Fruit fly (Drosophila melanogaster): ENCODE data around the gene fred.

fred gene

DNA sequence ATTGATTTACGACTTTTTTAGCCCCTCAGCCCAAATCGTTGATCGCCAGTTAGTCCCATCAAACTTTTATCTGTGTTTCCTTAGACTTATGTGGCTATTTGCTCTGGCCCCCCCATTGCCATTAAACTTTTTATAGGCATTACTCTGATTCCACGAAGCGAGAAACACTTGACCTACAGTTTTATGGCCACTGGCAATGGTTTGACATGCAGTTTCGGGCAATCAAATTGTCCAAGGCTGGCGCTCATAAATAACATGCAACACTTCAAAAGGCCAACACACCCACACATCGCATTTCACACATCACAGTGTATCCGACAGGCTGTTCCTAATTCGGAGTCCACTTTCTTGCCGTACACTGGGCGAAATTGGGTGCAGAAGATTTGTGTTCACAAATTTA lies 23.2 kb downstream of the fred start:
- no peak for TF ChIP-seq Hr96 (GFP tag; optimal IDR thresholded peaks at IDR 0.05)

DNA sequence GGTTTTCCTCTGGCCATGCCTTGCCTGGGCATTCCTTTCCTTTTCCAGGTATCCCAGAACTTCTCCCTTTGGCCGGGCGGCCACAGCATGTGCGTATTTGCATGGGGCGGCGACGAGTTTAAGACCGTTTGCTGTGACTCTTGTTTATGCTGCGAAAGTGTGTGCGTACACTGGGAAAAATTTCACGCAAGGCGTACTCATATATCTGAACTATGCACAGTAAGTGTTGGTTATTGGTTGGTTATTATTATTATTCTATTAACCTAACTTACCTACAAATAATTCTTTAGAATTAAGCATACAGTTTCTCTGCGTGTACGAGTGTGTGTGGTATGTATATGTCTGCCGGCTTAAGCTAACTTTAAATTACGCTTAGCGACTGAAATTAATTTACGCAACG lies 49.4 kb downstream of the fred start:
- TF ChIP-seq toe (GFP tag; optimal IDR thresholded peaks at IDR 0.05), result no peak
- no peak for TF ChIP-seq Mnt (GFP tag; optimal IDR thresholded peaks at IDR 0.05)
- TF ChIP-seq Hr96 (GFP tag; optimal IDR thresholded peaks at IDR 0.05), result no peak
- TF ChIP-seq kay (GFP tag; ENCODE audit: borderline replicate concordance), result no peak
- no peak for TF ChIP-seq CG5204 (GFP tag; optimal IDR thresholded peaks at IDR 0.05)
- no peak for TF ChIP-seq cnc (optimal IDR thresholded peaks at IDR 0.05)
- TF ChIP-seq CG12768 (GFP tag; optimal IDR thresholded peaks at IDR 0.05), result no peak
- TF ChIP-seq bab1 (GFP tag; optimal IDR thresholded peaks at IDR 0.05), result no peak
- TF ChIP-seq CG11617 (GFP tag; optimal IDR thresholded peaks at IDR 0.05), result no peak
- TF ChIP-seq CG7101 (tag; optimal IDR thresholded peaks at IDR 0.05), result no peak
- TF ChIP-seq CG14711 (tag; optimal IDR thresholded peaks at IDR 0.05), result no peak
- no peak for TF ChIP-seq cic (GFP tag; optimal IDR thresholded peaks at IDR 0.05)
- TF ChIP-seq ovo (GFP tag; optimal IDR thresholded peaks at IDR 0.05), result no peak
- TF ChIP-seq CG1620 (GFP tag; optimal IDR thresholded peaks at IDR 0.05), result no peak
- no peak for TF ChIP-seq CG33017 (tag; optimal IDR thresholded peaks at IDR 0.05)

DNA sequence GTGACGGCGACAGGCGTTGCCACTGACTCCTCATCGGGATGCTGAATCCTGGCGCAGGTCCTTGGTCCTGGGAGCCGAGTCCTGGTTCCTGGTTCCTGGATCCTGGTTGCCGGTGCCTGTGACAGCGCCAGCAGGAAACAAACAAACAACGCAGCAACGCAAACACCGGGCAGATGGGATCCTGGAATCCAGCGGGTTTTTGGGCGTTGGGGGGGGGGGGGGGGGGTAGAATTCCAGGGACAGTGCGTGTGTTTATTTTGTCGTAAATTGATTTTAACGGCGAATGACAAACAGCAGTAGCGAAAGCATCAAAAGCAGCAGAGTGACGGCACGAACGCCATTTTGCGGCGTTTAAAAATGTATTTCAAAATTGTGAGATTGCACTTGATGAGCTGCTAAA lies 51.2 kb downstream of the fred start:
- TF ChIP-seq CG1620 (GFP tag; optimal IDR thresholded peaks at IDR 0.05) (no peak), Crg-1 (GFP tag; optimal IDR thresholded peaks at IDR 0.05) (no peak), tj (GFP tag; optimal IDR thresholded peaks at IDR 0.05) (no peak)

DNA sequence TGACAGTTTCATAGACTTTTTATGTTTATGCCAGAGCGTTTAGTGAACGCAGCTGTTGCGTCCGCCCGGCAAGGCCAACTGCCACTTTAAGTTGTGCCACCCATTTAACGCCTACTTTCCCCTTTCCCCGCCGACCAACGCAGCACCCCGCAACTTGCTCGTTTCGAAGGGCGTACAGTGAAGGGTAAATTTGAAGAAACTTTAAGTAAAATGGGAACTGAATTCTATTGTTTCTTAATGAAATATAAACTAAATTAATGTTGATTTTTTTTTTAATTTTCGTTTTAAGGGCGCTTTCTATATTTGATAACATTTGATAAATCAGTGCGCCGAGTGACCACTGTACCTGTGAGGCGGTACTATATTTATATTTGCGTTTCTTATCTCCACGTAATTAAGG lies 52.7 kb downstream of the fred start:
- no peak for TF ChIP-seq pad (GFP tag; optimal IDR thresholded peaks at IDR 0.05)
- no peak for TF ChIP-seq CG11617 (GFP tag; optimal IDR thresholded peaks at IDR 0.05)
- TF ChIP-seq cnc (optimal IDR thresholded peaks at IDR 0.05), result no peak
- TF ChIP-seq Crg-1 (GFP tag; optimal IDR thresholded peaks at IDR 0.05), result no peak
- TF ChIP-seq CG7101 (tag; optimal IDR thresholded peaks at IDR 0.05), result no peak
- TF ChIP-seq CG14711 (tag; optimal IDR thresholded peaks at IDR 0.05), result no peak

DNA sequence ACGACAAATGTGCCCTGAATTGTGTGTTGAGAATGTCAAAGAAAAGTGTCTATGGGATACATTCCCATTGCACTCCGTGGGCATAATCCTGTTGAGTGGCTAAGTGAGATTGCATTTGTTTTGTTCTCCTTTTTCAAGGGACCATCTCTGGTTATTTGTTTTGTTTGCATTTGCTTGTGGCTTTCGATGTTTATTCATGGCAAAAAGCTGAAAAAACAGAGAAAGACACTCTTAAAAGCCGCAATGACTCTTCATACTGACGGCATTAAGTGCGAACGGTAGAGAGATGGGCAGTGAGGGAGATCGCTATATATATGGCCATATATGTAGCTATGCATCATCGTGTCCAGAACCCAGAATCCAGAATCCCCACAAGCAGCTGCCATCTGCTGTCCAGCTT lies 55.8 kb downstream of the fred start:
- no peak for TF ChIP-seq Hr96 (GFP tag; optimal IDR thresholded peaks at IDR 0.05)
- TF ChIP-seq pad (GFP tag; optimal IDR thresholded peaks at IDR 0.05), result no peak
- no peak for TF ChIP-seq cnc (optimal IDR thresholded peaks at IDR 0.05)
- TF ChIP-seq CG12768 (GFP tag; optimal IDR thresholded peaks at IDR 0.05), result no peak
- TF ChIP-seq toe (GFP tag; optimal IDR thresholded peaks at IDR 0.05), result no peak
- TF ChIP-seq kay (GFP tag; ENCODE audit: borderline replicate concordance), result no peak
- TF ChIP-seq CG7045 (GFP tag; optimal IDR thresholded peaks at IDR 0.05), result no peak
- no peak for TF ChIP-seq CG1620 (GFP tag; optimal IDR thresholded peaks at IDR 0.05)
- TF ChIP-seq ovo (GFP tag; optimal IDR thresholded peaks at IDR 0.05), result no peak

DNA sequence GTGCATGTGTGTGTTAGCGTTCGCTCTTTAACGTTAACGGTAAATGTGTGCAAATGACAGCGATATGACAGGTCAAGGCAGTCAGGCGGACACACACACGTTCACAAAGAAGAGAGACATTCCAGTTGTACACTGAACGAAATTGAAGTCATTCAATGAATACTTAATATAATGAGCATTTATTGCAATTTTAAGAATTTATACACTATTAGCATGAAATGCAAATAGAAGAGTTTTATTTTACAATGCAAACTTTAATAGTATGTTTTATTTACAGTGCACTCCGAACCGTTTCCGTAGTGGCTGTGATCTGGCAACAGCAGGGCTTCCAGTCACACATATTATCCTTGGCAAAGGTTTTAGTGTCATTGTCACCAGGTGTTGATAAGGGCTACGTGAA lies 56.5 kb downstream of the fred start:
- TF ChIP-seq CG33017 (tag; optimal IDR thresholded peaks at IDR 0.05) (no peak), tj (GFP tag; optimal IDR thresholded peaks at IDR 0.05) (no peak), CG1620 (GFP tag; optimal IDR thresholded peaks at IDR 0.05) (no peak), CG12768 (GFP tag; optimal IDR thresholded peaks at IDR 0.05) (no peak), cic (GFP tag; optimal IDR thresholded peaks at IDR 0.05) (no peak), pad (GFP tag; optimal IDR thresholded peaks at IDR 0.05) (no peak), CG5204 (GFP tag; optimal IDR thresholded peaks at IDR 0.05) (no peak), Clk (GFP tag; optimal IDR thresholded peaks at IDR 0.05) (no peak), toe (GFP tag; optimal IDR thresholded peaks at IDR 0.05) (no peak), Mnt (GFP tag; optimal IDR thresholded peaks at IDR 0.05) (no peak), ovo (GFP tag; optimal IDR thresholded peaks at IDR 0.05) (no peak), CG7045 (GFP tag; optimal IDR thresholded peaks at IDR 0.05) (no peak)

DNA sequence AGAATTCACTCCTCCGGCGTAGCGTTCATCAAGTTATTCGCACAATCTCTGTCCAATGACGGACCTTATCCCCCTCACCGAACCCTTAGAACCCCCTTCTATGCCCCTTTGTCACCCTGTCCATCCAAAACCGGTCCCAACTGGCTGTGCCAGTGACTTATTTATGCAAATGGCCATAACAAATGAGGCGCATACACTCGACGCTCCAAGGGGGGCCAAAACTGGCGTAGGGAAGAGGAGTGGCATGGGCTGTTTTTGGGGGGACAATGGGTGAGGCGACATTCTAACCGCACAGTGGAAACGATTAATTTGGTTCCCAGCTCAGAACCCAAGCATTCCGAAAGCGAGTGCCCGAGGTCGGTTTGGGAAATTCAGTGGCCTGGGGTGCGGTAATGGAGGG lies 57.8 kb downstream of the fred start:
- TF ChIP-seq Mnt (GFP tag; optimal IDR thresholded peaks at IDR 0.05), result no peak
- TF ChIP-seq CG1620 (GFP tag; optimal IDR thresholded peaks at IDR 0.05), result no peak
- TF ChIP-seq CG12768 (GFP tag; optimal IDR thresholded peaks at IDR 0.05), result no peak
- no peak for TF ChIP-seq Crg-1 (GFP tag; optimal IDR thresholded peaks at IDR 0.05)
- TF ChIP-seq cnc (optimal IDR thresholded peaks at IDR 0.05), result no peak
- TF ChIP-seq Clk (GFP tag; optimal IDR thresholded peaks at IDR 0.05), result no peak
- no peak for TF ChIP-seq ovo (GFP tag; optimal IDR thresholded peaks at IDR 0.05)
- TF ChIP-seq bab1 (GFP tag; optimal IDR thresholded peaks at IDR 0.05), result no peak
- no peak for TF ChIP-seq CG33017 (tag; optimal IDR thresholded peaks at IDR 0.05)
- no peak for TF ChIP-seq kay (GFP tag; ENCODE audit: borderline replicate concordance)
- no peak for TF ChIP-seq Hr96 (GFP tag; optimal IDR thresholded peaks at IDR 0.05)
- no peak for TF ChIP-seq cic (GFP tag; optimal IDR thresholded peaks at IDR 0.05)
- TF ChIP-seq pad (GFP tag; optimal IDR thresholded peaks at IDR 0.05), result no peak

DNA sequence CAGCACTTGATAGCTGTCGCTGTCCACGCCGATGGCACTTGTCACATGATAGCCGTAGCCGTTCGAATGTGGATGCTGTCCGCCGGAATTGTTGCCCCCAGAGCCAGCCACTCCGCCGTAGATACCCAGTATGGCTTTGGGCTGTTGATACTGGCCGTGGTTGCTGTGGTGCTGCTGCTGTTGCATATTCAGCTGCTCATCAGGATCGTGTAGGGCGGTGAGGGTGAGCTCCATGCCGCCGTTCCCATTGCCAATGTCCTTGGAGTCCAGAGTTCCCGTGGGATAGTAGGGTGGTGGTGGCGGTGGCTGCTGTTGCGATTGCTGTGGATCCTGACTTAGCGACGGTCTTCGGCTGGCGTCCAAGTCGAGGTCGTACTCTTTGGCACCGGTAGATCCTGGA lies 74.7 kb downstream of the fred start:
- TF ChIP-seq cic (GFP tag; optimal IDR thresholded peaks at IDR 0.05) (no peak), toe (GFP tag; optimal IDR thresholded peaks at IDR 0.05) (no peak), CG12768 (GFP tag; optimal IDR thresholded peaks at IDR 0.05) (no peak)

Data from whole organism, adult.